Fruit fly (Drosophila melanogaster) whole organism, pupa: ENCODE measurements around the gene CG3630.
A peak's percentile ranks its signal among the peaks of the same experiment; 100 is the strongest.

Source experiments
- CG10348 ChIP-seq: fragments of 200-800 bp; sonication (Bioruptor generic); IDR thresholded peaks from 2 replicates; pipeline ENCODE4 v1.3.6; 2022; ENCODE audit warnings: missing biosample characterization, missing genetic modification characterization
- CG12605 ChIP-seq: fragments of 200-800 bp; sonication (Bioruptor generic); IDR thresholded peaks from 2 replicates; pipeline ENCODE4 v1.3.6; 2022; ENCODE audit warnings: missing biosample characterization, missing genetic modification characterization
- CG13204 ChIP-seq: fragments of 200-800 bp; sonication (Bioruptor generic); optimal IDR thresholded peaks from 2 replicates; lab custom pipeline; 2018; ENCODE audit warnings: missing biosample characterization, mild to moderate bottlenecking, missing genetic modification characterization, moderate library complexity
- CG14655 ChIP-seq: fragments of 200-800 bp; sonication (Bioruptor generic); optimal IDR thresholded peaks from 3 replicates; lab custom pipeline; 2017; ENCODE audit warnings: mild to moderate bottlenecking, missing biosample characterization, missing genetic modification reagents, missing genetic modification characterization
- CG15710 ChIP-seq: fragments of 200-800 bp; sonication (Bioruptor generic); optimal IDR thresholded peaks from 2 replicates; lab custom pipeline; 2018; ENCODE audit warnings: missing biosample characterization, mild to moderate bottlenecking, missing genetic modification characterization, moderate library complexity
- CG17806 ChIP-seq: fragments of 200-800 bp; sonication (Bioruptor generic); optimal IDR thresholded peaks from 2 replicates; lab custom pipeline; 2018; ENCODE audit warnings: missing biosample characterization, mild to moderate bottlenecking, missing genetic modification characterization, moderate library complexity
- CG32121 ChIP-seq: fragments of 200-800 bp; sonication (Bioruptor generic); IDR thresholded peaks from 2 replicates; pipeline ENCODE4 v1.3.6; 2022; ENCODE audit warnings: missing biosample characterization, missing genetic modification characterization
- CG34367 ChIP-seq: fragments of 200-800 bp; sonication (Bioruptor generic); optimal IDR thresholded peaks from 2 replicates; lab custom pipeline; 2018; ENCODE audit warnings: missing biosample characterization, mild to moderate bottlenecking, missing genetic modification characterization
- CG4496 ChIP-seq: fragments of 200-800 bp; sonication (Bioruptor generic); IDR thresholded peaks from 3 replicates; pipeline ENCODE4 v1.3.6; 2022; ENCODE audit warnings: missing biosample characterization, missing genetic modification characterization
- CG8159 ChIP-seq: fragments of 200-800 bp; sonication (Bioruptor generic); optimal IDR thresholded peaks from 3 replicates; lab custom pipeline; 2018; ENCODE audit warnings: missing biosample characterization, mild to moderate bottlenecking, missing genetic modification characterization, moderate library complexity
- CG8301 ChIP-seq: fragments of 200-800 bp; sonication (Bioruptor generic); optimal IDR thresholded peaks from 2 replicates; lab custom pipeline; 2018; ENCODE audit warnings: missing biosample characterization, mild to moderate bottlenecking, missing genetic modification characterization
- CG9948 ChIP-seq: fragments of 200-800 bp; sonication (Bioruptor generic); optimal IDR thresholded peaks from 2 replicates; lab custom pipeline; 2018; ENCODE audit warnings: missing biosample characterization, mild to moderate bottlenecking, missing genetic modification characterization, moderate library complexity
- D1 ChIP-seq: fragments of 200-800 bp; sonication (Bioruptor generic); optimal IDR thresholded peaks from 2 replicates; lab custom pipeline; 2018; ENCODE audit warnings: missing biosample characterization, mild to moderate bottlenecking, missing genetic modification characterization, moderate library complexity
- EcR ChIP-seq: fragments of 200-800 bp; sonication (Bioruptor generic); optimal IDR thresholded peaks from 3 replicates; lab custom pipeline; 2019; ENCODE audit warnings: missing biosample characterization, missing genetic modification characterization, mild to moderate bottlenecking, moderate library complexity, missing genetic modification reagents
- Ets98B ChIP-seq: fragments of 200-800 bp; sonication (Bioruptor generic); IDR thresholded peaks from 2 replicates; pipeline ENCODE4 v1.3.6; 2022; ENCODE audit warnings: missing biosample characterization, missing genetic modification characterization
- Pif1A ChIP-seq: fragments of 200-800 bp; sonication (Bioruptor generic); optimal IDR thresholded peaks from 3 replicates; lab custom pipeline; 2016; ENCODE audit warnings: missing biosample characterization, missing genetic modification characterization
- Pif1B ChIP-seq: fragments of 200-800 bp; sonication (Bioruptor generic); optimal IDR thresholded peaks from 3 replicates; lab custom pipeline; 2016; ENCODE audit warnings: missing biosample characterization, missing genetic modification characterization
- Snoo ChIP-seq: fragments of 200-800 bp; sonication (Bioruptor generic); optimal IDR thresholded peaks from 3 replicates; lab custom pipeline; 2017; ENCODE audit warnings: missing biosample characterization, mild to moderate bottlenecking, missing genetic modification characterization, inconsistent platforms
- fd96Ca ChIP-seq: fragments of 200-800 bp; sonication (Bioruptor generic); IDR thresholded peaks from 3 replicates; pipeline ENCODE4 v1.3.6; 2022; ENCODE audit warnings: missing biosample characterization, missing genetic modification characterization
- gl ChIP-seq: fragments of 200-800 bp; sonication (Bioruptor generic); optimal IDR thresholded peaks from 2 replicates; lab custom pipeline; 2018; ENCODE audit warnings: missing biosample characterization, mild to moderate bottlenecking, missing genetic modification characterization
- rn ChIP-seq: fragments of 200-800 bp; sonication (Bioruptor generic); IDR thresholded peaks from 2 replicates; pipeline ENCODE4 v1.3.6; 2022; ENCODE audit warnings: missing biosample characterization, missing genetic modification characterization

The CG3630 gene

DNA sequence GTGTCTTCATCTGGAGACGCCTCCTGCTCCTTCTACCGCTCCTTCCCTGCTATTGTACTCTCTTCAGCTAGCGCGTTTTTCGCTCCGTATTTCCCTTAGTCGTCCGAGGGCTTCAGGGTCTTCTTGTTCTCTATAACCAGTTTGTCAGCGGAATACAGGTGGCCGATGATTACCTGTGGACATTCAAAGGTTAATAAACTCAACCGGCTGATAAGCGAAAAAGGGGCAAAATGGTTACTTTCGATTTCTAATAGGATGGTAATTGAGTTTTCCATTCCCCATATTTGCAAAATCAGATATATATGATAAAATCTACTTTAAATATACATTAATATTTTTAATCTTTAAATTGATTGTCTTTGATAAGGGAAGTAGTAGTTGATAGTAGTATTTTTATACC, 13.3 kb upstream of the CG3630 start:
- TF ChIP-seq CG8159 (tag; lab: Kevin White, UChicago) (no peak), EcR (GFP tag; lab: Kevin White, UChicago) (peak; percentile 92)

DNA sequence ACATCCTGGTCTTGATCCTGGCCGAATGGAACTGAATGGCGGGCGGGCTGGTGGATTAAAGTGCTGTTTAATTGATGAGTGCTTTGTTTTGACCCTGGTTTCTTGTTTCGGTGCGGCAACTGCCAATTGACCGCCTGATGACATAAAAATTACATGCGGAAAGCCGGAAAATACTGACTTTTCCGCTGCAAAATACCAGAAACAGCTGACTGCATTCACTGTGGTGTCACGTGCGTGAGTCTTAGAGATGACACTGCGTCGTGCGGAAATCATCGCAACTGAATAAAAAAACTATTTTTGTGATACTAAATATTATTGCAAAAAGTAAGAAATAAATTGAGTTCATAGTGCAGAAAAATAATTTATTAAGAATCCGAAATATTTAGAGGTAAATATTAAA, 12.5 kb upstream of the CG3630 start, which contains the start of gene bcn92:
Gene bcn92, minus strand, starts transcription at position 170 of the 400 bp plus-strand sequence.
- TF ChIP-seq CG15710 (tag; lab: Kevin White, UChicago): peak; percentile 15
- TF ChIP-seq CG10348: no peak
- 0 out of 2 replicates have a peak, but pooled peaks have one; percentile 21 for TF ChIP-seq Ets98B
- no peak for TF ChIP-seq CG12605
- no peak for TF ChIP-seq gl
- TF ChIP-seq CG14655: no peak
- TF ChIP-seq EcR (GFP tag; lab: Kevin White, UChicago): no peak
- TF ChIP-seq CG4496 (GFP tag; lab: Robert Waterston, UW): peak; percentile 57; the same call in 2 of the 3 replicates
- no peak for TF ChIP-seq CG17806
- no peak for TF ChIP-seq CG8301 (tag; lab: Kevin White, UChicago)
- TF ChIP-seq D1: no peak
- TF ChIP-seq Snoo: no peak
- no peak for TF ChIP-seq rn (GFP tag; lab: Robert Waterston, UW)
- no peak for TF ChIP-seq Pif1A (GFP tag; lab: Kevin White, UChicago)
- no peak for TF ChIP-seq CG13204 (GFP tag; lab: Kevin White, UChicago)
- TF ChIP-seq CG8159 (tag; lab: Kevin White, UChicago): no peak
- TF ChIP-seq CG9948 (tag; lab: Kevin White, UChicago): no peak
- TF ChIP-seq fd96Ca: no peak; the same call in 2 of the 3 replicates
- TF ChIP-seq CG32121 (GFP tag; lab: Robert Waterston, UW): 0 out of 2 replicates have a peak, but pooled peaks have one; percentile 11
- TF ChIP-seq Pif1B (GFP tag; lab: Kevin White, UChicago): no peak
- no peak for TF ChIP-seq CG34367 (tag; lab: Kevin White, UChicago)

dm6 chrX:2155868-2156267, 6.1 kb upstream of the CG3630 start:
- no peak for TF ChIP-seq Pif1A (GFP tag; lab: Kevin White, UChicago)
- TF ChIP-seq CG32121 (GFP tag; lab: Robert Waterston, UW): peak; percentile 42; the same call in 1 of the 2 replicates
- TF ChIP-seq CG12605: no peak
- TF ChIP-seq CG9948 (tag; lab: Kevin White, UChicago): no peak
- TF ChIP-seq D1: no peak
- no peak for TF ChIP-seq CG10348
- TF ChIP-seq rn (GFP tag; lab: Robert Waterston, UW): no peak
- no peak for TF ChIP-seq CG15710 (tag; lab: Kevin White, UChicago)
- TF ChIP-seq CG4496 (GFP tag; lab: Robert Waterston, UW): no peak
- no peak for TF ChIP-seq CG8159 (tag; lab: Kevin White, UChicago)
- no peak for TF ChIP-seq Snoo
- TF ChIP-seq CG13204 (GFP tag; lab: Kevin White, UChicago): peak; percentile 39
- no peak for TF ChIP-seq CG14655
- TF ChIP-seq CG34367 (tag; lab: Kevin White, UChicago): no peak
- no peak for TF ChIP-seq Pif1B (GFP tag; lab: Kevin White, UChicago)
- no peak for TF ChIP-seq CG8301 (tag; lab: Kevin White, UChicago)
- peak; percentile 32; the same call in 1 of the 3 replicates for TF ChIP-seq fd96Ca
- TF ChIP-seq EcR (GFP tag; lab: Kevin White, UChicago): peak; percentile 21
- peak; percentile 38; the same call in 1 of the 2 replicates for TF ChIP-seq Ets98B
- TF ChIP-seq CG17806: no peak
- no peak for TF ChIP-seq gl

dm6 chrX:2157929-2158610, 3.9 kb upstream of the CG3630 start:
- TF ChIP-seq gl (no peak), CG17806 (no peak), D1 (no peak), CG10348 (no peak), CG15710 (tag; lab: Kevin White, UChicago) (no peak), CG8301 (tag; lab: Kevin White, UChicago) (no peak), CG32121 (GFP tag; lab: Robert Waterston, UW) (no peak)

- TF ChIP-seq CG14655 (no peak), CG4496 (GFP tag; lab: Robert Waterston, UW) (no peak)
Observed at dm6 chrX:2158668-2159163, 3.3 kb upstream of the CG3630 start, which contains the start of gene wapl. Gene wapl (minus strand): TSS chrX:2158983.

DNA sequence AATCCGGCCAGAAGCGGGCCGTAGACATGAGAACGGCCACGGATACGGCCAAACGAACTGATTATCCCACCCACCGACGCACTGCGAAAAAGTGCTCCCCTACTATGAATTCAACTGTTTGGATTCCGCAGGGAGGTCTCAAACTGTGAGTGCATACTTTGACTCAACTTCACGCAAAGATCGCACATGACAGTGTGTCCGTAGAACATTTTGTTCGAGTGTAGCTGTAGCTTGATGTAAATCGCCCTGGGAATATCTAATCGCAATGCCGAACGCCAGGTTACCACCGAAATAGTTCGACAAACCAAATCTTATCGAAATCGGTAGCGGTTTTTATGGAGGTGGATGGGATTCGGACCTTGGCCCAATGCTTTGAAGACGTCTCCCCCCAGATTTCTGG, 976 bp upstream of the CG3630 start:
- TF ChIP-seq CG8301 (tag; lab: Kevin White, UChicago) (no peak), gl (no peak), rn (GFP tag; lab: Robert Waterston, UW) (no peak), CG13204 (GFP tag; lab: Kevin White, UChicago) (no peak), D1 (no peak), Ets98B (no peak), CG10348 (no peak), CG17806 (no peak), CG12605 (no peak), Pif1A (GFP tag; lab: Kevin White, UChicago) (no peak), CG8159 (tag; lab: Kevin White, UChicago) (no peak), CG14655 (no peak)

DNA sequence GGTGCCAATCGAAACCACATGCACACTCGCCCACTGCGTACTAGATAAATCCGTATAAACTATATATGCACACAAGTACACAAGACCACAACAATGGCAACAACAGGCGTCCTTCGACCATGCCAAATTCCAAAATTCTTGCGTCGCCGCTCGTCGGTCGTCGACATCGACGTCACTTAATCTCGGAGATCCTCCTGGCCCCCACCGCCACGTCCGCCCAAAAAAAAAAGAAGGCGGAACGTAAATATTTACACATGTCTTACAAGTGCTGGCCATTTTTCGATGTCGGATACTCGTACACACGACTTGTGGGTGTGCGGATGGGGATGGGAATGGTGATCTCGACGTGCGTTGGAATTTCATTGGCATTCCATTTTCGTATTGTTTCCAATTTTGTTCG, 1.4 kb downstream of the CG3630 start:
- TF ChIP-seq EcR (GFP tag; lab: Kevin White, UChicago) (no peak), CG34367 (tag; lab: Kevin White, UChicago) (no peak), gl (no peak), rn (GFP tag; lab: Robert Waterston, UW) (no peak), CG4496 (GFP tag; lab: Robert Waterston, UW) (no peak), CG15710 (tag; lab: Kevin White, UChicago) (no peak), CG14655 (no peak), Ets98B (no peak), CG32121 (GFP tag; lab: Robert Waterston, UW) (no peak), fd96Ca (no peak), Pif1B (GFP tag; lab: Kevin White, UChicago) (no peak), CG8301 (tag; lab: Kevin White, UChicago) (no peak), Pif1A (GFP tag; lab: Kevin White, UChicago) (no peak), CG8159 (tag; lab: Kevin White, UChicago) (no peak), D1 (no peak), CG10348 (no peak), Snoo (no peak), CG17806 (no peak), CG9948 (tag; lab: Kevin White, UChicago) (no peak), CG13204 (GFP tag; lab: Kevin White, UChicago) (no peak)
